Fruit fly (Drosophila melanogaster) whole organism, embryonic: ENCODE data around the gene psh.

Source experiments
- Abd-B ChIP-seq: fragments of 200-800 bp; sonication (Bioruptor generic); optimal IDR thresholded peaks from 2 replicates; lab custom pipeline; 2018; ENCODE audit warnings: missing biosample characterization, mild to moderate bottlenecking, missing genetic modification characterization, moderate library complexity
- BEAF-32 ChIP-seq: fragments of 200-800 bp; sonication (Bioruptor generic); optimal IDR thresholded peaks from 3 replicates; lab custom pipeline; 2017; ENCODE audit warnings: missing biosample characterization, missing genetic modification characterization, mild to moderate bottlenecking, moderate library complexity, missing genetic modification reagents
- CG10321 ChIP-seq: fragments of 200-800 bp; sonication (Bioruptor generic); IDR thresholded peaks from 2 replicates; pipeline ENCODE4 v1.3.6; 2022; ENCODE audit warnings: missing biosample characterization, missing genetic modification characterization
- CG11696 ChIP-seq: fragments of 200-800 bp; sonication (Bioruptor generic); IDR thresholded peaks from 2 replicates; pipeline ENCODE4 v1.3.6; 2022; ENCODE audit warnings: missing biosample characterization, missing genetic modification characterization
- CG13287 ChIP-seq: fragments of 200-800 bp; sonication (Bioruptor generic); IDR thresholded peaks from 2 replicates; pipeline ENCODE4 v1.3.6; 2022; ENCODE audit warnings: missing biosample characterization, missing genetic modification characterization; ENCODE audit not compliant: partially characterized antibody
- CG13296 ChIP-seq: fragments of 200-800 bp; sonication (Bioruptor generic); optimal IDR thresholded peaks from 3 replicates; lab custom pipeline; 2018; ENCODE audit warnings: missing biosample characterization, mild to moderate bottlenecking, missing genetic modification characterization
- CG14965 ChIP-seq: fragments of 200-800 bp; sonication (Bioruptor generic); optimal IDR thresholded peaks from 2 replicates; lab custom pipeline; 2016; ENCODE audit warnings: missing biosample characterization, missing genetic modification characterization, borderline replicate concordance
- CG15073 ChIP-seq: fragments of 200-800 bp; sonication (Bioruptor generic); optimal IDR thresholded peaks from 2 replicates; lab custom pipeline; 2016; ENCODE audit warnings: missing biosample characterization, missing genetic modification characterization
- CG15269 ChIP-seq: fragments of 200-800 bp; sonication (Bioruptor generic); optimal IDR thresholded peaks from 2 replicates; lab custom pipeline; 2018; ENCODE audit warnings: missing biosample characterization, mild to moderate bottlenecking, missing genetic modification characterization, moderate library complexity
- CG17359 ChIP-seq: fragments of 200-800 bp; sonication (Bioruptor generic); optimal IDR thresholded peaks from 3 replicates; lab custom pipeline; 2018; ENCODE audit warnings: missing biosample characterization, mild to moderate bottlenecking, missing genetic modification characterization, moderate library complexity
- CG32532 ChIP-seq: fragments of 200-800 bp; sonication (Bioruptor generic); IDR thresholded peaks from 2 replicates; pipeline ENCODE4 v1.3.6; 2022; ENCODE audit warnings: missing biosample characterization, missing genetic modification characterization
- CG4328 ChIP-seq: fragments of 200-800 bp; sonication (Bioruptor generic); optimal IDR thresholded peaks from 3 replicates; lab custom pipeline; 2017; ENCODE audit warnings: missing biosample characterization, missing genetic modification reagents, missing genetic modification characterization
- CG43689 ChIP-seq: fragments of 200-800 bp; sonication (Bioruptor generic); IDR thresholded peaks from 2 replicates; pipeline ENCODE4 v1.3.6; 2022; ENCODE audit warnings: missing biosample characterization, missing genetic modification characterization
- CG4404 ChIP-seq: fragments of 200-800 bp; sonication (Bioruptor generic); IDR thresholded peaks from 2 replicates; pipeline ENCODE4 v1.3.6; 2022; ENCODE audit warnings: missing biosample characterization, missing genetic modification characterization
- CG4730 ChIP-seq: fragments of 200-800 bp; sonication (Bioruptor generic); IDR thresholded peaks from 2 replicates; pipeline ENCODE4 v1.3.6; 2022; ENCODE audit warnings: missing biosample characterization, missing genetic modification characterization
- CG8290 ChIP-seq, 3 experiments: fragments of 200-800 bp; sonication (Bioruptor generic); optimal IDR thresholded peaks; 2 replicates each; lab custom pipeline; 2016 to 2019; ENCODE audit warnings: missing biosample characterization in 3 of 3, missing genetic modification characterization in 3 of 3, mild to moderate bottlenecking in 2 of 3, moderate library complexity in 1 of 3
- CG8924 ChIP-seq: fragments of 200-800 bp; optimal IDR thresholded peaks from 3 replicates; lab custom pipeline; 2019; ENCODE audit warnings: missing biosample characterization, mild to moderate bottlenecking, missing genetic modification characterization, moderate library complexity
- Dbx ChIP-seq: fragments of 200-800 bp; sonication (Bioruptor generic); IDR thresholded peaks from 3 replicates; pipeline ENCODE4 v1.3.6; 2022; ENCODE audit warnings: missing biosample characterization, missing genetic modification characterization
- Dfd ChIP-seq, 2 experiments: fragments of >200 bp; optimal IDR thresholded peaks; 2 replicates each; lab custom pipeline; 2017; ENCODE audit warnings: missing biosample characterization in 2 of 2, missing genetic modification characterization in 2 of 2
- Dll ChIP-seq: fragments of 200-800 bp; sonication (Bioruptor generic); IDR thresholded peaks from 4 replicates; pipeline ENCODE4 v1.3.6; 2022; ENCODE audit warnings: missing biosample characterization, missing genetic modification characterization; ENCODE audit not compliant: partially characterized antibody
- HLHmδ ChIP-seq: fragments of 200-800 bp; sonication (Bioruptor generic); optimal IDR thresholded peaks from 2 replicates; lab custom pipeline; 2018; ENCODE audit warnings: missing biosample characterization, mild to moderate bottlenecking, missing genetic modification characterization, moderate library complexity
- Hr3 ChIP-seq: fragments of 200-800 bp; sonication (Bioruptor generic); optimal IDR thresholded peaks from 3 replicates; lab custom pipeline; 2016; ENCODE audit warnings: missing biosample characterization, missing genetic modification characterization
- MESR4 ChIP-seq: fragments of 200-800 bp; sonication (Bioruptor generic); optimal IDR thresholded peaks from 2 replicates; lab custom pipeline; 2018; ENCODE audit warnings: missing biosample characterization, mild to moderate bottlenecking, missing genetic modification characterization, moderate library complexity
- NFAT ChIP-seq: fragments of 200-800 bp; sonication (Bioruptor generic); IDR thresholded peaks from 2 replicates; pipeline ENCODE4 v1.3.6; 2022; ENCODE audit warnings: missing biosample characterization, missing genetic modification characterization
- Neu2 ChIP-seq: fragments of 200-800 bp; sonication (Bioruptor generic); optimal IDR thresholded peaks from 3 replicates; lab custom pipeline; 2016; ENCODE audit warnings: missing biosample characterization, missing genetic modification characterization, borderline replicate concordance
- NfI ChIP-seq: fragments of 200-800 bp; sonication (Bioruptor generic); optimal IDR thresholded peaks from 3 replicates; lab custom pipeline; 2018; ENCODE audit warnings: missing biosample characterization, mild to moderate bottlenecking, missing genetic modification characterization, moderate library complexity
- Optix ChIP-seq: fragments of 200-800 bp; sonication (Bioruptor generic); IDR thresholded peaks from 3 replicates; pipeline ENCODE4 v1.3.6; 2022; ENCODE audit warnings: missing biosample characterization, missing genetic modification characterization
- Poxn ChIP-seq: fragments of 200-800 bp; sonication (Bioruptor generic); IDR thresholded peaks from 2 replicates; pipeline ENCODE4 v1.3.6; 2022; ENCODE audit warnings: missing biosample characterization, missing genetic modification characterization
- Ptx1 ChIP-seq: fragments of 200-800 bp; sonication (Bioruptor generic); IDR thresholded peaks from 2 replicates; pipeline ENCODE4 v1.3.6; 2022; ENCODE audit warnings: missing biosample characterization, missing genetic modification characterization
- Sox100B ChIP-seq: fragments of 200-800 bp; sonication (Bioruptor generic); optimal IDR thresholded peaks from 3 replicates; lab custom pipeline; 2018; ENCODE audit warnings: missing biosample characterization, mild to moderate bottlenecking, missing genetic modification characterization
- Sry-β ChIP-seq: fragments of 200-800 bp; sonication (Bioruptor generic); optimal IDR thresholded peaks from 2 replicates; lab custom pipeline; 2018; ENCODE audit warnings: missing biosample characterization, mild to moderate bottlenecking, missing genetic modification characterization, moderate library complexity
- YL-1 ChIP-seq: fragments of 200-800 bp; sonication (Bioruptor generic); optimal IDR thresholded peaks from 3 replicates; lab custom pipeline; 2017; ENCODE audit warnings: missing biosample characterization, mild to moderate bottlenecking, missing genetic modification characterization
- crc ChIP-seq: fragments of 200-800 bp; sonication (Bioruptor generic); optimal IDR thresholded peaks from 2 replicates; lab custom pipeline; 2016; ENCODE audit warnings: missing biosample characterization, missing genetic modification characterization
- dmrt99B ChIP-seq: fragments of 200-800 bp; sonication (Bioruptor generic); optimal IDR thresholded peaks from 2 replicates; lab custom pipeline; 2018; ENCODE audit warnings: missing biosample characterization, mild to moderate bottlenecking, missing genetic modification characterization, moderate library complexity
- dpn ChIP-seq, 2 experiments: fragments of 200-800 bp; sonication (Bioruptor generic); optimal IDR thresholded peaks; 3 replicates each; lab custom pipeline; 2016; ENCODE audit warnings: missing biosample characterization in 2 of 2, missing genetic modification characterization in 2 of 2
- eve ChIP-seq, 2 experiments: fragments of >200 bp; optimal IDR thresholded peaks; 2 replicates each; lab custom pipeline; 2017; ENCODE audit warnings: missing biosample characterization in 2 of 2, missing genetic modification characterization in 2 of 2
- grn ChIP-seq: fragments of 200-800 bp; sonication (Bioruptor generic); optimal IDR thresholded peaks from 3 replicates; lab custom pipeline; 2017; ENCODE audit warnings: missing biosample characterization, missing genetic modification characterization
- hth ChIP-seq: fragments of >200 bp; optimal IDR thresholded peaks from 2 replicates; lab custom pipeline; 2017; ENCODE audit warnings: inconsistent platforms
- jing ChIP-seq: fragments of 200-800 bp; sonication (Bioruptor generic); optimal IDR thresholded peaks from 2 replicates; lab custom pipeline; 2018; ENCODE audit warnings: missing biosample characterization, mild to moderate bottlenecking, missing genetic modification characterization
- nau ChIP-seq: fragments of 200-800 bp; sonication (Bioruptor generic); optimal IDR thresholded peaks from 3 replicates; lab custom pipeline; 2017; ENCODE audit warnings: missing biosample characterization, mild to moderate bottlenecking, missing genetic modification characterization, missing genetic modification reagents
- nerfin-2 ChIP-seq: fragments of 200-800 bp; sonication (Bioruptor generic); IDR thresholded peaks from 2 replicates; pipeline ENCODE4 v1.3.6; 2022; ENCODE audit warnings: missing biosample characterization, missing genetic modification characterization; ENCODE audit not compliant: partially characterized antibody
- nom ChIP-seq: fragments of 200-800 bp; sonication (Bioruptor generic); optimal IDR thresholded peaks from 2 replicates; lab custom pipeline; 2017; ENCODE audit warnings: missing biosample characterization, missing genetic modification characterization, mild to moderate bottlenecking, moderate library complexity, missing genetic modification reagents
- seq ChIP-seq: fragments of 200-800 bp; sonication (Bioruptor generic); IDR thresholded peaks from 2 replicates; pipeline ENCODE4 v1.3.6; 2022; ENCODE audit warnings: missing biosample characterization, missing genetic modification characterization
- tio ChIP-seq: fragments of 200-800 bp; sonication (Bioruptor generic); optimal IDR thresholded peaks from 2 replicates; lab custom pipeline; 2017; ENCODE audit warnings: missing biosample characterization, missing genetic modification characterization, inconsistent platforms
- tna ChIP-seq: fragments of 200-800 bp; sonication (Bioruptor generic); IDR thresholded peaks from 2 replicates; pipeline ENCODE4 v1.3.6; 2022; ENCODE audit warnings: missing biosample characterization, missing genetic modification characterization; ENCODE audit not compliant: partially characterized antibody
- toy ChIP-seq: fragments of 200-800 bp; sonication (Bioruptor generic); IDR thresholded peaks from 2 replicates; pipeline ENCODE4 v1.3.6; 2022; ENCODE audit warnings: missing biosample characterization, missing genetic modification characterization
- wek ChIP-seq: fragments of 200-800 bp; sonication (Bioruptor generic); optimal IDR thresholded peaks from 3 replicates; lab custom pipeline; 2018; ENCODE audit warnings: missing biosample characterization, mild to moderate bottlenecking, missing genetic modification characterization, moderate library complexity

Gene psh

dm6 chrX:18506639-18507528 is 20.2 kb upstream of the psh start (continued):
- TF ChIP-seq jing (GFP tag; lab: Kevin White, UChicago) (peak; percentile 31), CG4730 (GFP tag; lab: Robert Waterston, UW) (peak; percentile 68), NfI (GFP tag; lab: Kevin White, UChicago) (peak; percentile 67), CG10321 (GFP tag; lab: Robert Waterston, UW) (peak; percentile 37; the same call in 1 of the 2 replicates), hth (lab: Kevin White, UChicago) (no peak), nerfin-2 (GFP tag; lab: Robert Waterston, UW) (no peak), Sry-β (GFP tag; lab: Kevin White, UChicago) (no peak), tio (GFP tag; lab: Kevin White, UChicago) (no peak), Ptx1 (GFP tag; lab: Robert Waterston, UW) (peak; percentile 77), Dbx (GFP tag; lab: Robert Waterston, UW) (peak; percentile 79), CG17359 (tag; lab: Kevin White, UChicago) (peak; percentile 85), CG43689 (GFP tag; lab: Robert Waterston, UW) (peak; percentile 41), Neu2 (GFP tag; lab: Kevin White, UChicago) (no peak), CG13296 (GFP tag; lab: Kevin White, UChicago) (peak; percentile 50), toy (GFP tag; lab: Robert Waterston, UW) (0 out of 2 replicates have a peak, but pooled peaks have one; percentile 15), BEAF-32 (GFP tag; lab: Kevin White, UChicago) (no peak), CG13287 (GFP tag; lab: Robert Waterston, UW) (no peak), Poxn (no peak), CG8924 (tag; lab: Kevin White, UChicago) (peak; percentile 64), CG4404 (no peak), eve (GFP tag; optimal IDR thresholded peaks at IDR 0.05; lab: Kevin White, UChicago) (no peak), CG14965 (GFP tag; lab: Kevin White, UChicago) (peak; percentile 51), dmrt99B (tag; lab: Kevin White, UChicago) (peak; percentile 80), CG32532 (GFP tag; lab: Robert Waterston, UW) (peak; percentile 85), seq (GFP tag; lab: Robert Waterston, UW) (peak; percentile 81), tna (GFP tag; lab: Robert Waterston, UW) (no peak), crc (GFP tag; lab: Kevin White, UChicago) (peak; percentile 30), CG4328 (GFP tag; lab: Kevin White, UChicago) (no peak), Sox100B (peak; percentile 55), nau (GFP tag; lab: Kevin White, UChicago) (peak; percentile 75), CG8290 (GFP tag; optimal IDR thresholded peaks at IDR 0.05; lab: Kevin White, UChicago) (peak; percentile 12), CG8290 (tag; optimal IDR thresholded peaks at IDR 0.05; lab: Kevin White, UChicago) (peak in 1 of 2 experiments; percentile 81), HLHmδ (GFP tag; lab: Kevin White, UChicago) (no peak), YL-1 (GFP tag; lab: Kevin White, UChicago) (no peak), Dll (GFP tag; lab: Robert Waterston, UW) (no peak), nom (GFP tag; lab: Kevin White, UChicago) (no peak), CG11696 (GFP tag; lab: Robert Waterston, UW) (peak; percentile 73), Abd-B (GFP tag; lab: Kevin White, UChicago) (peak; percentile 23), MESR4 (peak; percentile 10), dpn (GFP tag; optimal IDR thresholded peaks at IDR 0.05; lab: Kevin White, UChicago) (peak; percentile 76 to 81), Optix (GFP tag; lab: Robert Waterston, UW) (peak; percentile 71; the same call in 2 of the 3 replicates), NFAT (peak; percentile 69), CG15269 (tag; lab: Kevin White, UChicago) (peak; percentile 65), Hr3 (peak; percentile 53), CG15073 (GFP tag; lab: Kevin White, UChicago) (no peak), wek (GFP tag; lab: Kevin White, UChicago) (peak; percentile 41), grn (GFP tag; lab: Kevin White, UChicago) (no peak), Dfd (GFP tag; optimal IDR thresholded peaks at IDR 0.05; lab: Kevin White, UChicago) (no peak)
